Fruit fly (Drosophila melanogaster): ENCODE results near the gene Nmdmc.

Nmdmc gene

dm6 chr3R:9064874-9065273 lies 14.5 kb upstream of the Nmdmc start, which contains the start of the genes beag and Ada:
TSS of gene beag (minus strand) at chr3R:9065078.
TSS of gene Ada (plus strand) at chr3R:9065183.
- TF ChIP-seq fd85E (GFP tag; optimal IDR thresholded peaks at IDR 0.05) (no peak), esn (GFP tag; optimal IDR thresholded peaks at IDR 0.05) (peak; percentile 35), pdm3 (GFP tag; optimal IDR thresholded peaks at IDR 0.05) (peak; percentile 14), CG31627 (GFP tag; optimal IDR thresholded peaks at IDR 0.05) (peak; percentile 34), CG6163 (GFP tag; IDR thresholded peaks at IDR 0.05) (no peak), Sox15 (GFP tag; optimal IDR thresholded peaks at IDR 0.05) (no peak), fkh (GFP tag; optimal IDR thresholded peaks at IDR 0.05) (peak; percentile 74), CG3032 (tag; optimal IDR thresholded peaks at IDR 0.05) (peak; percentile 5)

- TF ChIP-seq CG11902 (GFP tag; optimal IDR thresholded peaks at IDR 0.05) (peak; percentile 18), pdm3 (GFP tag; optimal IDR thresholded peaks at IDR 0.05) (peak; percentile 37), CG6163 (GFP tag; IDR thresholded peaks at IDR 0.05) (peak; percentile 73), salr (GFP tag; optimal IDR thresholded peaks at IDR 0.05) (no peak), fd85E (GFP tag; optimal IDR thresholded peaks at IDR 0.05) (no peak), Hr39 (GFP tag; optimal IDR thresholded peaks at IDR 0.05) (peak; percentile 37), Hr4 (GFP tag; optimal IDR thresholded peaks at IDR 0.05) (no peak), CG6792 (GFP tag; optimal IDR thresholded peaks at IDR 0.05) (peak; percentile 12), CG8319 (GFP tag; optimal IDR thresholded peaks at IDR 0.05) (peak; percentile 4), CG11294 (GFP tag; IDR thresholded peaks at IDR 0.05) (peak; percentile 33; the same call in 1 of the 2 replicates), esn (GFP tag; optimal IDR thresholded peaks at IDR 0.05) (peak; percentile 39), CG31627 (GFP tag; optimal IDR thresholded peaks at IDR 0.05) (peak; percentile 38), eg (GFP tag; IDR thresholded peaks at IDR 0.05) (peak; percentile 74), lz (GFP tag; optimal IDR thresholded peaks at IDR 0.05) (peak; percentile 4), vri (GFP tag; optimal IDR thresholded peaks at IDR 0.05) (no peak), CG15336 (GFP tag; IDR thresholded peaks at IDR 0.05) (peak; percentile 50), CG3919 (GFP tag; optimal IDR thresholded peaks at IDR 0.05) (peak; percentile 50), acj6 (GFP tag; optimal IDR thresholded peaks at IDR 0.05) (peak; percentile 12), Eip78C (GFP tag) (peak; percentile 2), Smox (GFP tag; optimal IDR thresholded peaks at IDR 0.05) (no peak), CG7368 (GFP tag; optimal IDR thresholded peaks at IDR 0.05) (peak; percentile 27), cyc (GFP tag; optimal IDR thresholded peaks at IDR 0.05) (peak; percentile 28), svp (GFP tag) (peak; percentile 62), topi (GFP tag; optimal IDR thresholded peaks at IDR 0.05) (peak; percentile 1), Gug (GFP tag; IDR thresholded peaks at IDR 0.05) (peak; percentile 59)
Measured at dm6 chr3R:9062756-9063155, 12.4 kb upstream of the Nmdmc start.

dm6 chr3R:9057398-9058058 lies 7.2 kb upstream of the Nmdmc start:
- TF ChIP-seq Eip78C (GFP tag) (peak; percentile 97), eg (GFP tag; IDR thresholded peaks at IDR 0.05) (no peak), pdm3 (GFP tag; optimal IDR thresholded peaks at IDR 0.05) (peak; percentile 87), CG3032 (tag; optimal IDR thresholded peaks at IDR 0.05) (peak; percentile 85), dac (GFP tag; optimal IDR thresholded peaks at IDR 0.05) (peak; percentile 94), CG4318 (GFP tag; optimal IDR thresholded peaks at IDR 0.05) (peak; percentile 96), Blimp-1 (GFP tag; optimal IDR thresholded peaks at IDR 0.05) (peak; percentile 100), CG16779 (tag; optimal IDR thresholded peaks at IDR 0.05) (peak; percentile 83), Hr4 (GFP tag; optimal IDR thresholded peaks at IDR 0.05) (peak; percentile 92), Smox (GFP tag; optimal IDR thresholded peaks at IDR 0.05) (peak; percentile 90), CG6163 (GFP tag; IDR thresholded peaks at IDR 0.05) (no peak), CG32006 (GFP tag; optimal IDR thresholded peaks at IDR 0.05) (peak; percentile 99), Hr38 (GFP tag; optimal IDR thresholded peaks at IDR 0.05) (peak; percentile 34), CG11294 (GFP tag; IDR thresholded peaks at IDR 0.05) (no peak), Eip93F (GFP tag; optimal IDR thresholded peaks at IDR 0.05) (peak; percentile 90), CG1621 (tag; optimal IDR thresholded peaks at IDR 0.05) (peak; percentile 68), CG10631 (GFP tag; optimal IDR thresholded peaks at IDR 0.05) (peak; percentile 93), OdsH (GFP tag; optimal IDR thresholded peaks at IDR 0.05) (peak; percentile 92), CG11762 (GFP tag; optimal IDR thresholded peaks at IDR 0.05; ENCODE audit: insufficient read depth) (peak; percentile 72), fkh (GFP tag; optimal IDR thresholded peaks at IDR 0.05) (peak; percentile 58), Sox15 (GFP tag; optimal IDR thresholded peaks at IDR 0.05) (peak; percentile 35), achi (GFP tag; optimal IDR thresholded peaks at IDR 0.05) (peak; percentile 92), ss (GFP tag; optimal IDR thresholded peaks at IDR 0.05) (peak; percentile 89 to 92), Met (GFP tag; optimal IDR thresholded peaks at IDR 0.05) (peak; percentile 91), spab (GFP tag; optimal IDR thresholded peaks at IDR 0.05) (peak; percentile 77), Eip75B (GFP tag; optimal IDR thresholded peaks at IDR 0.05) (peak; percentile 79), Lpt (GFP tag; optimal IDR thresholded peaks at IDR 0.05) (peak; percentile 94), CG3919 (GFP tag; optimal IDR thresholded peaks at IDR 0.05) (peak; percentile 93), CG6276 (GFP tag; optimal IDR thresholded peaks at IDR 0.05) (peak; percentile 97), fd85E (GFP tag; optimal IDR thresholded peaks at IDR 0.05) (peak; percentile 59)

Data from whole organism, prepupa.